Fruit fly (Drosophila melanogaster) whole organism, wandering third instar larva: ENCODE measurements around the gene mRpL44.

Experiments used
- Abd-B ChIP-seq: fragments of >200 bp; optimal IDR thresholded peaks from 2 replicates; lab custom pipeline; 2017; ENCODE audit warnings: missing biosample characterization, missing genetic modification characterization
- CG9705 ChIP-seq: fragments of 200-800 bp; sonication (Bioruptor generic); optimal IDR thresholded peaks from 2 replicates; lab custom pipeline; 2018; ENCODE audit warnings: missing biosample characterization, mild to moderate bottlenecking, missing genetic modification characterization
- Dfd ChIP-seq: fragments of >200 bp; optimal IDR thresholded peaks from 2 replicates; lab custom pipeline; 2017; ENCODE audit warnings: missing biosample characterization, missing genetic modification characterization
- Dif ChIP-seq: fragments of 200-275, 200-300 bp; sonication (Bioruptor generic); optimal IDR thresholded peaks from 2 replicates; lab custom pipeline; 2018; ENCODE audit warnings: missing biosample characterization, missing genetic modification characterization; ENCODE audit not compliant: partially characterized antibody
- GATAd ChIP-seq: sonication (Bioruptor generic); optimal IDR thresholded peaks from 2 replicates; lab custom pipeline; 2016; ENCODE audit warnings: missing biosample characterization, missing genetic modification characterization
- HLH106 ChIP-seq: fragments of 200-800 bp; optimal IDR thresholded peaks from 3 replicates; lab custom pipeline; 2019; ENCODE audit warnings: missing biosample characterization, mild to moderate bottlenecking, missing genetic modification characterization, moderate library complexity
- Hnf4 ChIP-seq: fragments of 200-800 bp; sonication (Bioruptor generic); optimal IDR thresholded peaks from 2 replicates; lab custom pipeline; 2016; ENCODE audit warnings: missing biosample characterization, mild to moderate bottlenecking, missing genetic modification characterization
- Hr78 ChIP-seq: fragments of >200 bp; optimal IDR thresholded peaks from 2 replicates; lab custom pipeline; 2017; ENCODE audit warnings: missing biosample characterization, missing genetic modification characterization
- Hr83 ChIP-seq: fragments of 200-300 bp; sonication (Bioruptor generic); optimal IDR thresholded peaks from 2 replicates; lab custom pipeline; 2016; ENCODE audit warnings: missing biosample characterization, mild to moderate bottlenecking, missing genetic modification characterization, moderate library complexity; ENCODE audit not compliant: poor library complexity, severe bottlenecking
- Jra ChIP-seq: sonication (Bioruptor generic); optimal IDR thresholded peaks from 2 replicates; lab custom pipeline; 2016; ENCODE audit warnings: missing biosample characterization, missing genetic modification characterization
- Mio ChIP-seq: sonication (Bioruptor generic); optimal IDR thresholded peaks from 2 replicates; lab custom pipeline; 2016; ENCODE audit warnings: missing biosample characterization, missing genetic modification characterization
- Myc ChIP-seq: fragments of >200 bp; optimal IDR thresholded peaks from 2 replicates; lab custom pipeline; 2017
- OdsH ChIP-seq: fragments of 200-800 bp; sonication (Bioruptor generic); optimal IDR thresholded peaks from 2 replicates; lab custom pipeline; 2016; ENCODE audit warnings: missing biosample characterization, mild to moderate bottlenecking, missing genetic modification characterization
- Rel ChIP-seq, 2 experiments: fragments of 200-800 bp; sonication (Bioruptor generic) in 1 of 2; optimal IDR thresholded peaks; 2 replicates in 1 of 2; 3 replicates in 1 of 2; lab custom pipeline; 2016 to 2019; ENCODE audit warnings: mild to moderate bottlenecking in 2 of 2, missing biosample characterization in 2 of 2, missing genetic modification characterization in 2 of 2, moderate library complexity in 1 of 2
- Sp1 ChIP-seq: fragments of 200-800 bp; sonication (Bioruptor generic); optimal IDR thresholded peaks from 3 replicates; lab custom pipeline; 2019; ENCODE audit warnings: missing biosample characterization, mild to moderate bottlenecking, missing genetic modification characterization, moderate library complexity
- Vsx2 ChIP-seq: fragments of 200-300, 225-300 bp; sonication (Bioruptor generic); optimal IDR thresholded peaks from 2 replicates; lab custom pipeline; 2018; ENCODE audit warnings: missing biosample characterization, missing genetic modification characterization; ENCODE audit not compliant: partially characterized antibody
- brk ChIP-seq: fragments of 200-800 bp; sonication (Bioruptor generic); optimal IDR thresholded peaks from 2 replicates; lab custom pipeline; 2016; ENCODE audit warnings: missing biosample characterization, mild to moderate bottlenecking, missing genetic modification characterization
- dmrt93B ChIP-seq: fragments of 200-800 bp; sonication (Bioruptor generic); optimal IDR thresholded peaks from 2 replicates; lab custom pipeline; 2018; ENCODE audit warnings: missing biosample characterization, mild to moderate bottlenecking, missing genetic modification characterization
- dsf ChIP-seq: sonication (Bioruptor generic); optimal IDR thresholded peaks from 2 replicates; lab custom pipeline; 2016; ENCODE audit warnings: missing biosample characterization, missing genetic modification characterization, borderline replicate concordance
- ey ChIP-seq: fragments of 200-800 bp; sonication (Bioruptor generic); optimal IDR thresholded peaks from 2 replicates; lab custom pipeline; 2016; ENCODE audit warnings: missing biosample characterization, missing genetic modification characterization
- foxo ChIP-seq, 2 experiments: fragments of 200-800 bp; sonication (Bioruptor generic); optimal IDR thresholded peaks; 2 replicates in 1 of 2; 3 replicates in 1 of 2; lab custom pipeline; 2016 to 2017; ENCODE audit warnings: missing biosample characterization in 2 of 2, missing genetic modification characterization in 2 of 2
- fru ChIP-seq: fragments of 200-800 bp; sonication (Bioruptor generic); optimal IDR thresholded peaks from 3 replicates; lab custom pipeline; 2016; ENCODE audit warnings: missing biosample characterization, mild to moderate bottlenecking, missing genetic modification characterization
- h ChIP-seq: fragments of 200-800 bp; sonication (Bioruptor generic); optimal IDR thresholded peaks from 3 replicates; lab custom pipeline; 2016; ENCODE audit warnings: missing biosample characterization, mild to moderate bottlenecking, missing genetic modification characterization
- jim ChIP-seq: fragments of 175-275, 200-325 bp; sonication (Bioruptor generic); optimal IDR thresholded peaks from 2 replicates; lab custom pipeline; 2016; ENCODE audit warnings: missing biosample characterization, mild to moderate bottlenecking, missing genetic modification characterization
- lola ChIP-seq: fragments of >200 bp; optimal IDR thresholded peaks from 2 replicates; lab custom pipeline; 2017; ENCODE audit warnings: missing biosample characterization, missing genetic modification characterization
- pan ChIP-seq: fragments of >200 bp; optimal IDR thresholded peaks from 2 replicates; lab custom pipeline; 2017
- psq ChIP-seq: fragments of 200-800 bp; sonication (Bioruptor generic); optimal IDR thresholded peaks from 3 replicates; lab custom pipeline; 2017; ENCODE audit warnings: missing biosample characterization, mild to moderate bottlenecking, missing genetic modification characterization, moderate library complexity
- rgr ChIP-seq: fragments of 200-800 bp; sonication (Bioruptor generic); optimal IDR thresholded peaks from 3 replicates; lab custom pipeline; 2016; ENCODE audit warnings: missing biosample characterization, mild to moderate bottlenecking, missing genetic modification characterization
- sage ChIP-seq: fragments of 200-800 bp; sonication (Bioruptor generic); optimal IDR thresholded peaks from 2 replicates; lab custom pipeline; 2016; ENCODE audit warnings: missing biosample characterization, mild to moderate bottlenecking, missing genetic modification characterization
- sv ChIP-seq: fragments of 200-800 bp; sonication (Bioruptor generic); optimal IDR thresholded peaks from 3 replicates; lab custom pipeline; 2016; ENCODE audit warnings: missing biosample characterization, missing genetic modification characterization
- tai ChIP-seq: sonication (Bioruptor generic); optimal IDR thresholded peaks from 2 replicates; lab custom pipeline; 2016; ENCODE audit warnings: missing biosample characterization, missing genetic modification characterization
- woc ChIP-seq: sonication (Bioruptor generic); optimal IDR thresholded peaks from 2 replicates; lab custom pipeline; 2016; ENCODE audit warnings: missing biosample characterization, mild to moderate bottlenecking, missing genetic modification characterization

Gene mRpL44

dm6 chr3R:5454334-5454733 is 16.1 kb downstream of the mRpL44 start:
- TF ChIP-seq rgr, result peak; percentile 54
- TF ChIP-seq sage, result no peak
- peak; percentile 24 for TF ChIP-seq dmrt93B (GFP tag; lab: Kevin White, UChicago)
- TF ChIP-seq foxo (GFP tag; optimal IDR thresholded peaks at IDR 0.05; lab: Kevin White, UChicago), result peak in 1 of 2 experiments; percentile 26
- no peak for TF ChIP-seq HLH106 (tag; lab: Kevin White, UChicago)
- no peak for TF ChIP-seq dsf (GFP tag; lab: Kevin White, UChicago)
- TF ChIP-seq Jra (GFP tag; lab: Kevin White, UChicago), result peak; percentile 35
- TF ChIP-seq lola (GFP tag; lab: Kevin White, UChicago), result no peak
- no peak for TF ChIP-seq psq
- TF ChIP-seq OdsH, result peak; percentile 53
- peak; percentile 52 for TF ChIP-seq h
- peak; percentile 17 for TF ChIP-seq fru
- TF ChIP-seq Dfd (GFP tag; lab: Kevin White, UChicago), result no peak
- TF ChIP-seq Hr83 (GFP tag; lab: Kevin White, UChicago), result peak; percentile 84

- TF ChIP-seq Dif (GFP tag; lab: Kevin White, UChicago), result peak; percentile 54
- peak; percentile 25 for TF ChIP-seq Vsx2 (GFP tag; lab: Kevin White, UChicago)
- no peak for TF ChIP-seq h
- no peak for TF ChIP-seq OdsH
- TF ChIP-seq psq, result no peak
- TF ChIP-seq Hr83 (GFP tag; lab: Kevin White, UChicago), result no peak
- TF ChIP-seq, all 38 proteins: peak for 2
Measured at dm6 chr3R:5438750-5439149, 31.7 kb downstream of the mRpL44 start.

dm6 chr3R:5429786-5430185 is 40.6 kb downstream of the mRpL44 start:
- no peak for TF ChIP-seq jim (GFP tag; lab: Kevin White, UChicago)
- TF ChIP-seq ey, result no peak
- no peak for TF ChIP-seq Dfd (GFP tag; lab: Kevin White, UChicago)
- no peak for TF ChIP-seq Rel (GFP tag; optimal IDR thresholded peaks at IDR 0.05; lab: Kevin White, UChicago)
- no peak for TF ChIP-seq Rel (tag; optimal IDR thresholded peaks at IDR 0.05; lab: Kevin White, UChicago)
- no peak for TF ChIP-seq sv (GFP tag; lab: Kevin White, UChicago)
- TF ChIP-seq Mio (GFP tag; lab: Kevin White, UChicago), result no peak
- no peak for TF ChIP-seq Hr78 (GFP tag; lab: Kevin White, UChicago)
- no peak for TF ChIP-seq GATAd (GFP tag; lab: Kevin White, UChicago)

- TF ChIP-seq Mio (GFP tag; lab: Kevin White, UChicago) (no peak), GATAd (GFP tag; lab: Kevin White, UChicago) (no peak), Hnf4 (GFP tag; lab: Kevin White, UChicago) (no peak), Myc (lab: Kevin White, UChicago) (no peak), HLH106 (tag; lab: Kevin White, UChicago) (no peak), brk (no peak), Vsx2 (GFP tag; lab: Kevin White, UChicago) (no peak), sv (GFP tag; lab: Kevin White, UChicago) (no peak), rgr (no peak), ey (no peak), Dfd (GFP tag; lab: Kevin White, UChicago) (no peak), tai (GFP tag; lab: Kevin White, UChicago) (no peak), dmrt93B (GFP tag; lab: Kevin White, UChicago) (no peak), Abd-B (GFP tag; lab: Kevin White, UChicago) (no peak), fru (no peak), Rel (GFP tag; optimal IDR thresholded peaks at IDR 0.05; lab: Kevin White, UChicago) (no peak), Rel (tag; optimal IDR thresholded peaks at IDR 0.05; lab: Kevin White, UChicago) (no peak), woc (no peak)
Measured at dm6 chr3R:5427157-5427556, 43.3 kb downstream of the mRpL44 start, which contains the start of gene CG12147. Gene CG12147 (minus strand): TSS chr3R:5427257.

- TF ChIP-seq Hr78 (GFP tag; lab: Kevin White, UChicago) (no peak), foxo (GFP tag; optimal IDR thresholded peaks at IDR 0.05; lab: Kevin White, UChicago) (peak in 1 of 2 experiments; percentile 4), Myc (lab: Kevin White, UChicago) (no peak), pan (no peak), dmrt93B (GFP tag; lab: Kevin White, UChicago) (no peak), h (no peak), fru (peak; percentile 10), brk (no peak), Mio (GFP tag; lab: Kevin White, UChicago) (no peak), ey (no peak), OdsH (no peak), Dif (GFP tag; lab: Kevin White, UChicago) (no peak), CG9705 (no peak), GATAd (GFP tag; lab: Kevin White, UChicago) (no peak), sage (no peak), Hr83 (GFP tag; lab: Kevin White, UChicago) (no peak), Sp1 (GFP tag; lab: Kevin White, UChicago) (no peak), Hnf4 (GFP tag; lab: Kevin White, UChicago) (no peak)
Measured at dm6 chr3R:5422123-5422522, 48.3 kb downstream of the mRpL44 start.
